Worm (Caenorhabditis elegans) whole organism, L4/young adult: Measurements from ENCODE around the gene fbxa-30.
"Not testable (repeated sequence)": the region's sequence is repeated elsewhere in the genome, so short reads cannot be mapped to it uniquely, and the experiment has no call there.

Experiments used
- W03F9.2 ChIP-seq: fragments of 150-350 bp; optimal IDR thresholded peaks from 2 replicates; lab custom pipeline; 2014; ENCODE audit warnings: missing biosample characterization, missing genetic modification characterization
- dao-5 ChIP-seq: sonication (generic microtip); optimal IDR thresholded peaks from 2 replicates; lab custom pipeline; 2016; ENCODE audit warnings: missing genotype, missing genetic modification characterization, moderate library complexity, missing compliant biosample characterization
- him-1 ChIP-seq: sonication (generic microtip); optimal IDR thresholded peaks from 2 replicates; lab custom pipeline; 2016; ENCODE audit warnings: missing genotype, missing genetic modification reagents, missing genetic modification characterization, missing compliant biosample characterization

DNA sequence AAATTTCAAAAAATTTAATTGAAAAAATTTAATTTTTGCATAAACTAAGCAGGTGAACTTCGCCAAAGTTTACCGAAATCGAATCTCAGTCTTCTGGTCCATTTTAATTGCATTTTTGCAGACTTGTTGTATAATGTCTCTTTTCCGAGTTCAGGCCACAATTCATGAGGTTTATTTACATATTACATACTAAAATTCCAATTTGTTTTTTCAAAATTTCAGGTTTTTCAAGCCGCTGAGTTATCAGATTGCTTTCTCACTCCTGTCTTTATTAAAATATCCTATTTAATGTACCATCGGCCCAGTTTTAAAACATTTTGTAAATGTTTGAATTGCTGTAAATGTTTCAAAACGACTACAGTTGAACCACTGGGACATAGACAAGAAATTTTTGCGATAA lies 18.9 kb downstream of the fbxa-30 start, which contains the start of gene fbxa-208:
- TF ChIP-seq him-1, dao-5, W03F9.2 (tag; lab: Kevin White, UChicago): not testable (repeated sequence)
